Fruit fly (Drosophila melanogaster): ENCODE data around the gene CG4617.
A peak's percentile ranks its signal among the peaks of the same experiment; 100 is the strongest.

DNA sequence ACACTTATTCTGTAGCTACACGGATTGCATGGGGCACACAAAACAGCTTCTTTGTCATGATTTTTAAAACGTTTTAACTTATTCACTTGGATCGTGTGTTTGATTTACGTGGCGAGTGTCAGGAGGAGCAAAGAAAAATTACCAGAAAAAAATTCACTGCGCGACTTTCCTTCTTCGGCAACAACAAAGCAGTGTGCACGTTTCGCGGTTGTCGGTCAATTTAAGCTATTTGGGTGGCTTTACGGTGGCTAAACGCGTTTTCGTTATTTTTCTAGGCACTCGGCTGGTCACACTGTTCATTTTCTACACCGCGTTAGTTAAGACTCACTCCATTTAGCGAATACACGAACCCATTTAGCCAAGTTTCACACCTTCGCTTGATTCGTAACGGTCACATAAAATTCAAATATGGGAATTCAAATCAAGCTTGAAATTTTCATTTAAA, 6.4 kb downstream of the CG4617 start, which contains the start of gene Sxl:
- TF ChIP-seq CG1620 (GFP tag; optimal IDR thresholded peaks at IDR 0.05) = peak; percentile 62
- TF ChIP-seq Crg-1 (GFP tag; optimal IDR thresholded peaks at IDR 0.05) = peak; percentile 47
- no peak for TF ChIP-seq Hr96 (GFP tag; optimal IDR thresholded peaks at IDR 0.05)
- TF ChIP-seq CG12768 (GFP tag; optimal IDR thresholded peaks at IDR 0.05) = no peak
- no peak for TF ChIP-seq ovo (GFP tag; optimal IDR thresholded peaks at IDR 0.05)

All from whole organism, adult.